Fruit fly (Drosophila melanogaster): ENCODE data around the gene croc.

croc gene

dm6 chr3L:21516716-21517266, 40.5 kb upstream of the croc start (continued):
- TF ChIP-seq toy (GFP tag; IDR thresholded peaks at IDR 0.05), result no peak
- no peak for TF ChIP-seq B-H1 (GFP tag; IDR thresholded peaks at IDR 0.05)
- no peak for TF ChIP-seq ci (GFP tag; IDR thresholded peaks at IDR 0.05)
- TF ChIP-seq onecut (GFP tag; IDR thresholded peaks at IDR 0.05), result no peak
- TF ChIP-seq lab (GFP tag; optimal IDR thresholded peaks at IDR 0.05), result no peak
- no peak for TF ChIP-seq NC2α (GFP tag; optimal IDR thresholded peaks at IDR 0.05)
- peak; percentile 43 for TF ChIP-seq dm (GFP tag; optimal IDR thresholded peaks at IDR 0.05)
- TF ChIP-seq CG13624 (GFP tag; optimal IDR thresholded peaks at IDR 0.05), result no peak
- peak; percentile 17; the same call in 1 of the 2 replicates for TF ChIP-seq CG6689 (GFP tag; IDR thresholded peaks at IDR 0.05)
- peak; percentile 40 for TF ChIP-seq CG17829 (tag; optimal IDR thresholded peaks at IDR 0.05)
- no peak for TF ChIP-seq D (optimal IDR thresholded peaks at IDR 0.05)
- TF ChIP-seq D (GFP tag; optimal IDR thresholded peaks at IDR 0.05), result peak; percentile 19
- no peak for TF ChIP-seq CG12155 (GFP tag; optimal IDR thresholded peaks at IDR 0.05)
- TF ChIP-seq Aef1 (GFP tag; IDR thresholded peaks at IDR 0.05), result no peak
- TF ChIP-seq Camta (GFP tag; optimal IDR thresholded peaks at IDR 0.05), result peak; percentile 27
- peak; percentile 18 for TF ChIP-seq tin (GFP tag; optimal IDR thresholded peaks at IDR 0.05)
- TF ChIP-seq nau (GFP tag; optimal IDR thresholded peaks at IDR 0.05), result no peak
- no peak for TF ChIP-seq CG14050 (GFP tag; IDR thresholded peaks at IDR 0.05)
- no peak for TF ChIP-seq CG4328 (GFP tag; optimal IDR thresholded peaks at IDR 0.05)
- TF ChIP-seq en (GFP tag; optimal IDR thresholded peaks at IDR 0.05), result no peak
- no peak for TF ChIP-seq bab2 (GFP tag; optimal IDR thresholded peaks at IDR 0.05)
- peak; percentile 5 for TF ChIP-seq CG13775 (GFP tag; optimal IDR thresholded peaks at IDR 0.05)
- TF ChIP-seq gsb (GFP tag; IDR thresholded peaks at IDR 0.05), result no peak
- TF ChIP-seq BtbVII (GFP tag; optimal IDR thresholded peaks at IDR 0.05), result no peak
- peak in 1 of 3 experiments; percentile 8 for TF ChIP-seq lola (GFP tag; optimal IDR thresholded peaks at IDR 0.05)
- peak; percentile 69 for TF ChIP-seq pzg (GFP tag; optimal IDR thresholded peaks at IDR 0.05)
- peak; percentile 58 for TF ChIP-seq CG2120 (GFP tag; optimal IDR thresholded peaks at IDR 0.05)
- TF ChIP-seq cas (GFP tag; IDR thresholded peaks at IDR 0.05), result no peak
- TF ChIP-seq Max (GFP tag; optimal IDR thresholded peaks at IDR 0.05), result no peak
- peak; percentile 14 for TF ChIP-seq CG1603 (tag; optimal IDR thresholded peaks at IDR 0.05)
- no peak for TF ChIP-seq sqz (GFP tag; optimal IDR thresholded peaks at IDR 0.05)
- peak; percentile 59 for TF ChIP-seq CG8924 (tag; optimal IDR thresholded peaks at IDR 0.05)
- no peak for TF ChIP-seq hb (GFP tag; IDR thresholded peaks at IDR 0.05; ENCODE audit: partially characterized antibody)
- TF ChIP-seq Lim3 (GFP tag; IDR thresholded peaks at IDR 0.05), result no peak
- no peak for TF ChIP-seq CG8388 (GFP tag; optimal IDR thresholded peaks at IDR 0.05)
- no peak for TF ChIP-seq Sox102F (GFP tag; optimal IDR thresholded peaks at IDR 0.05)
- peak; percentile 54 for TF ChIP-seq CG12391 (tag; optimal IDR thresholded peaks at IDR 0.05)
- no peak for TF ChIP-seq so (GFP tag; IDR thresholded peaks at IDR 0.05)
- TF ChIP-seq dysf (GFP tag; IDR thresholded peaks at IDR 0.05), result no peak
- no peak for TF ChIP-seq CG17385 (GFP tag; optimal IDR thresholded peaks at IDR 0.05)
- TF ChIP-seq CG10209 (GFP tag; optimal IDR thresholded peaks at IDR 0.05), result peak; percentile 14
- peak; percentile 87 for TF ChIP-seq ftz-f1 (GFP tag; optimal IDR thresholded peaks at IDR 0.05)
- peak; percentile 72 for TF ChIP-seq stwl (tag; optimal IDR thresholded peaks at IDR 0.05)
- TF ChIP-seq CG11723 (GFP tag; optimal IDR thresholded peaks at IDR 0.05), result no peak
- no peak for TF ChIP-seq ems (GFP tag; optimal IDR thresholded peaks at IDR 0.05)
- TF ChIP-seq CG4617 (GFP tag; optimal IDR thresholded peaks at IDR 0.05; ENCODE audit: borderline replicate concordance), result peak; percentile 95
